Worm (Caenorhabditis elegans): ENCODE results near the gene F23F1.5.

ce11 chrII:33904-34303 is 2.5 kb upstream of the F23F1.5 start, which contains the start of gene F23F1.2:
- no peak for TF ChIP-seq F13C5.2 (tag; optimal IDR thresholded peaks at IDR 0.05)
- no peak for TF ChIP-seq hmbx-1 (tag; optimal IDR thresholded peaks at IDR 0.05)
- TF ChIP-seq ama-1 (optimal IDR thresholded peaks at IDR 0.05): no peak
- TF ChIP-seq hmg-4 (GFP tag; optimal IDR thresholded peaks at IDR 0.05): no peak
- no peak for TF ChIP-seq hnd-1 (tag; optimal IDR thresholded peaks at IDR 0.05)
- no peak for TF ChIP-seq ceh-13 (GFP tag; optimal IDR thresholded peaks at IDR 0.05)
- no peak for TF ChIP-seq pes-1 (GFP tag; IDR thresholded peaks at IDR 0.05)
- no peak for TF ChIP-seq tra-4 (tag; optimal IDR thresholded peaks at IDR 0.05)
